Fruit fly (Drosophila melanogaster) whole organism, wandering third instar larva: Measurements from ENCODE around the gene APC4.
A peak's percentile ranks its signal among the peaks of the same experiment; 100 is the strongest.

Experiments used
- Abd-B ChIP-seq: fragments of >200 bp; optimal IDR thresholded peaks from 2 replicates; lab custom pipeline; 2017; ENCODE audit warnings: missing biosample characterization, missing genetic modification characterization
- CG32264 ChIP-seq: fragments of 200-800 bp; sonication (Bioruptor generic); optimal IDR thresholded peaks from 2 replicates; lab custom pipeline; 2016; ENCODE audit warnings: missing biosample characterization, missing genetic modification characterization
- CG9705 ChIP-seq: fragments of 200-800 bp; sonication (Bioruptor generic); optimal IDR thresholded peaks from 2 replicates; lab custom pipeline; 2018; ENCODE audit warnings: missing biosample characterization, mild to moderate bottlenecking, missing genetic modification characterization
- HLH106 ChIP-seq: fragments of 200-800 bp; optimal IDR thresholded peaks from 3 replicates; lab custom pipeline; 2019; ENCODE audit warnings: missing biosample characterization, mild to moderate bottlenecking, missing genetic modification characterization, moderate library complexity
- Mio ChIP-seq: sonication (Bioruptor generic); optimal IDR thresholded peaks from 2 replicates; lab custom pipeline; 2016; ENCODE audit warnings: missing biosample characterization, missing genetic modification characterization
- OdsH ChIP-seq: fragments of 200-800 bp; sonication (Bioruptor generic); optimal IDR thresholded peaks from 2 replicates; lab custom pipeline; 2016; ENCODE audit warnings: missing biosample characterization, mild to moderate bottlenecking, missing genetic modification characterization
- Vsx2 ChIP-seq: fragments of 200-300, 225-300 bp; sonication (Bioruptor generic); optimal IDR thresholded peaks from 2 replicates; lab custom pipeline; 2018; ENCODE audit warnings: missing biosample characterization, missing genetic modification characterization; ENCODE audit not compliant: partially characterized antibody
- fru ChIP-seq: fragments of 200-800 bp; sonication (Bioruptor generic); optimal IDR thresholded peaks from 3 replicates; lab custom pipeline; 2016; ENCODE audit warnings: missing biosample characterization, mild to moderate bottlenecking, missing genetic modification characterization
- lola ChIP-seq: fragments of >200 bp; optimal IDR thresholded peaks from 2 replicates; lab custom pipeline; 2017; ENCODE audit warnings: missing biosample characterization, missing genetic modification characterization
- sage ChIP-seq: fragments of 200-800 bp; sonication (Bioruptor generic); optimal IDR thresholded peaks from 2 replicates; lab custom pipeline; 2016; ENCODE audit warnings: missing biosample characterization, mild to moderate bottlenecking, missing genetic modification characterization

DNA sequence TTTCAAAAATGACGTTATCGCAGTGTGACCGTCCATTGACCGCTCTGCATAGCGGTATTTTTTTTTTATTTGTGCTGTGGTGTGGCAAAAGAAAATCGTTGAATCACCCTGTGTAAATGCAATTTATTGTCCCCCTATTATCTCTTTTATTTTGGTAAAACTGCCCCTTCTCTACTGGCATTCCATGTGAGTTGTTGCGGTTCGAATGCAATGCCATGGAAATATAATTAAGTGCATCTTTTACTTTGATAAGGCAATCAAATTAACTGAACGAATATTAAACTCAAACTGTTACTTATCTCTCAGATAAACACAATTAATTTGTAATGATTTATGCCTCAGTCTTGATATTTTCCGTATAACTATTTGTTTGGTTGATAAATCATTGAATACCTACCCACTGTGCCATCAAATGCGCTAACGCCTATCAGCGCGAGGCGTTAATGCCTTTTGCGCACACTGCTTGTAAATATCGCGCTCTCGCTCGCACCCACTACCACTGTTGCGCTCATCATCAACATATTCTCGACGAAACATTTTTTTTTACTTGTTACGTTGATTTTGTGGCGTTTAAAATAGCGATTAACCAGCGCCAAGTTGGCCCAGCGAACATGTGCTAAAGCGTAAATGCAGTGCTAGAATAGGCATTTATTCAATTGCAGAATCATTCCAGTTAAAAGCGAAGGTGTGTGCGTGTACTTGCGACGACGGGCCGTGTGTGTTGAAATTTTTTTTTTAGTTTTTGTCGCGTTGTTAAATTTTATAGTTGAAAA lies 26.5 kb downstream of the APC4 start:
- TF ChIP-seq OdsH (GFP tag; lab: Kevin White, UChicago) (peak; percentile 28), Vsx2 (GFP tag; lab: Kevin White, UChicago) (no peak), lola (GFP tag; lab: Kevin White, UChicago) (no peak), sage (GFP tag; lab: Kevin White, UChicago) (no peak), CG32264 (GFP tag; lab: Kevin White, UChicago) (no peak), fru (peak; percentile 29), Abd-B (no peak), HLH106 (tag; lab: Kevin White, UChicago) (peak; percentile 58), CG9705 (GFP tag; lab: Kevin White, UChicago) (peak; percentile 8), Mio (GFP tag; lab: Kevin White, UChicago) (no peak)
